Worm (Caenorhabditis elegans): ENCODE data around the gene rbm-17.

Gene rbm-17

ce11 chrIV:11635437-11636408 is 2.4 kb upstream of the rbm-17 start, which contains the start of gene mars-1:
Gene mars-1 (minus strand): TSS chrIV:11635487.
- no peak for TF ChIP-seq ceh-62 (tag; optimal IDR thresholded peaks at IDR 0.05)
- no peak for TF ChIP-seq pqm-1 (tag; optimal IDR thresholded peaks at IDR 0.05)
- TF ChIP-seq mdl-1 (tag; optimal IDR thresholded peaks at IDR 0.05): peak in 1 of 2 experiments; percentile 15
- TF ChIP-seq unc-130 (GFP tag; optimal IDR thresholded peaks at IDR 0.05): peak; percentile 50
- TF ChIP-seq dve-1 (tag; optimal IDR thresholded peaks at IDR 0.05; ENCODE audit: insufficient read depth): peak; percentile 45
- TF ChIP-seq daf-16 (GFP tag; optimal IDR thresholded peaks at IDR 0.05): peak in 1 of 2 experiments; percentile 50
- peak; percentile 55 for TF ChIP-seq daf-16 (tag; optimal IDR thresholded peaks at IDR 0.05)
- TF ChIP-seq mxl-2 (GFP tag; conservative IDR thresholded peaks at IDR 0.05): no peak
- TF ChIP-seq attf-4 (tag; optimal IDR thresholded peaks at IDR 0.05): no peak
- TF ChIP-seq dmd-6 (GFP tag; IDR thresholded peaks at IDR 0.05): 0 out of 2 replicates have a peak, but pooled peaks have one; percentile 20
- 0 out of 2 replicates have a peak, but pooled peaks have one; percentile 14 for TF ChIP-seq hmg-1.1 (GFP tag; IDR thresholded peaks at IDR 0.05)
- TF ChIP-seq T20F7.1 (GFP tag; optimal IDR thresholded peaks at IDR 0.05): peak; percentile 81
- peak in 1 of 2 experiments; percentile 74 for TF ChIP-seq hif-1 (tag; optimal IDR thresholded peaks at IDR 0.05)
- peak; percentile 41 for TF ChIP-seq nhr-28 (tag; optimal IDR thresholded peaks at IDR 0.05)
- peak; percentile 82 for TF ChIP-seq mes-2 (tag; optimal IDR thresholded peaks at IDR 0.05; ENCODE audit: poor library complexity, severe bottlenecking)
- TF ChIP-seq dpl-1 (GFP tag; optimal IDR thresholded peaks at IDR 0.05): peak; percentile 62
- TF ChIP-seq mxl-3 (GFP tag; optimal IDR thresholded peaks at IDR 0.05): peak; percentile 52
- TF ChIP-seq mep-1 (tag; optimal IDR thresholded peaks at IDR 0.05): peak; percentile 78
- TF ChIP-seq lsy-2 (tag; optimal IDR thresholded peaks at IDR 0.05): peak; percentile 12 to 80
- peak; percentile 64 for TF ChIP-seq hlh-30 (tag; optimal IDR thresholded peaks at IDR 0.05; ENCODE audit: insufficient read depth)
- TF ChIP-seq arid-1 (GFP tag; conservative IDR thresholded peaks at IDR 0.05): no peak
- 0 out of 2 replicates have a peak, but pooled peaks have one; percentile 33 for TF ChIP-seq ceh-44 (GFP tag; IDR thresholded peaks at IDR 0.05)
- TF ChIP-seq daf-19 (GFP tag; conservative IDR thresholded peaks at IDR 0.05): no peak
- peak; percentile 62 for TF ChIP-seq rbr-2 (tag; optimal IDR thresholded peaks at IDR 0.05)
- TF ChIP-seq F37D6.2 (tag; optimal IDR thresholded peaks at IDR 0.05): peak; percentile 33
- no peak for TF ChIP-seq Y75B8A.6 (GFP tag; IDR thresholded peaks at IDR 0.05)
- peak; percentile 66 for TF ChIP-seq nhr-11 (tag; optimal IDR thresholded peaks at IDR 0.05)
- peak; percentile 36; the same call in 1 of the 2 replicates for TF ChIP-seq dmd-9 (GFP tag; IDR thresholded peaks at IDR 0.05)
- TF ChIP-seq nhr-41 (GFP tag; IDR thresholded peaks at IDR 0.05): no peak
- peak in 1 of 2 experiments; percentile 51 for TF ChIP-seq unc-62 (GFP tag; optimal IDR thresholded peaks at IDR 0.05 in 1 of 2)
- TF ChIP-seq unc-62 (tag; optimal IDR thresholded peaks at IDR 0.05): no peak
- TF ChIP-seq hlh-11 (tag; optimal IDR thresholded peaks at IDR 0.05): peak; percentile 64
- peak; percentile 64 for TF ChIP-seq lin-13 (GFP tag; optimal IDR thresholded peaks at IDR 0.05)
- peak; percentile 96 for TF ChIP-seq lin-38 (GFP tag; IDR thresholded peaks at IDR 0.05)

ce11 chrIV:11636409-11636723 is 1.8 kb upstream of the rbm-17 start, which contains the start of gene F58B3.6:
Gene F58B3.6 (plus strand): TSS chrIV:11636648.
- TF ChIP-seq lsy-2 (tag; optimal IDR thresholded peaks at IDR 0.05) (peak in 1 of 2 experiments; percentile 38), fos-1 (tag; optimal IDR thresholded peaks at IDR 0.05) (no peak), snpc-4 (tag; optimal IDR thresholded peaks at IDR 0.05) (no peak), hlh-30 (tag; optimal IDR thresholded peaks at IDR 0.05; ENCODE audit: insufficient read depth) (peak; percentile 96), rbr-2 (tag; optimal IDR thresholded peaks at IDR 0.05) (no peak), spr-1 (tag; optimal IDR thresholded peaks at IDR 0.05) (no peak), aha-1 (tag) (peak; percentile 62), hlh-11 (tag; optimal IDR thresholded peaks at IDR 0.05) (peak; percentile 74), T26A8.4 (GFP tag; IDR thresholded peaks at IDR 0.05) (no peak), mdl-1 (tag; optimal IDR thresholded peaks at IDR 0.05) (peak in 1 of 2 experiments; percentile 64), lin-38 (GFP tag; IDR thresholded peaks at IDR 0.05) (no peak; the same call in 1 of the 2 replicates), pqm-1 (tag; optimal IDR thresholded peaks at IDR 0.05) (no peak), hmg-1.1 (GFP tag; IDR thresholded peaks at IDR 0.05) (0 out of 2 replicates have a peak, but pooled peaks have one; percentile 24), nhr-10 (tag; optimal IDR thresholded peaks at IDR 0.05) (no peak), mxl-2 (GFP tag; conservative IDR thresholded peaks at IDR 0.05) (no peak), daf-16 (GFP tag; optimal IDR thresholded peaks at IDR 0.05) (peak in 1 of 2 experiments; percentile 2), daf-16 (tag; optimal IDR thresholded peaks at IDR 0.05) (no peak), ztf-11 (tag; optimal IDR thresholded peaks at IDR 0.05) (no peak), nhr-28 (tag; optimal IDR thresholded peaks at IDR 0.05) (peak; percentile 72), nhr-237 (tag; optimal IDR thresholded peaks at IDR 0.05) (no peak), tra-1 (GFP tag; IDR thresholded peaks at IDR 0.05) (no peak), dve-1 (tag; optimal IDR thresholded peaks at IDR 0.05; ENCODE audit: insufficient read depth) (peak; percentile 83), mep-1 (tag; optimal IDR thresholded peaks at IDR 0.05) (peak; percentile 30), nhr-11 (tag; optimal IDR thresholded peaks at IDR 0.05) (peak; percentile 37)
